Fruit fly (Drosophila melanogaster): ENCODE results near the gene CG42536.
A peak's percentile ranks its signal among the peaks of the same experiment; 100 is the strongest.

Gene CG42536

dm6 chr3L:10648431-10648830, 18.6 kb upstream of the CG42536 start:
- TF ChIP-seq CG15710 (tag; optimal IDR thresholded peaks at IDR 0.05) (peak; percentile 39), EcR (GFP tag; optimal IDR thresholded peaks at IDR 0.05) (no peak), CG32121 (GFP tag; IDR thresholded peaks at IDR 0.05) (peak; percentile 47), Ets98B (GFP tag; IDR thresholded peaks at IDR 0.05) (peak; percentile 62), rn (GFP tag; IDR thresholded peaks at IDR 0.05) (no peak), CG4496 (GFP tag; IDR thresholded peaks at IDR 0.05) (peak; percentile 70; the same call in 2 of the 3 replicates), Pif1B (GFP tag; optimal IDR thresholded peaks at IDR 0.05) (peak; percentile 35), Snoo (tag; optimal IDR thresholded peaks at IDR 0.05) (no peak), CG8159 (tag; optimal IDR thresholded peaks at IDR 0.05) (no peak), CG34367 (tag; optimal IDR thresholded peaks at IDR 0.05) (peak; percentile 48), CG13204 (GFP tag; optimal IDR thresholded peaks at IDR 0.05) (no peak), gl (tag; optimal IDR thresholded peaks at IDR 0.05) (peak; percentile 15), CG14655 (GFP tag; optimal IDR thresholded peaks at IDR 0.05) (peak; percentile 45), CG12605 (GFP tag; IDR thresholded peaks at IDR 0.05) (peak; percentile 51; the same call in 1 of the 2 replicates), D1 (tag; optimal IDR thresholded peaks at IDR 0.05) (no peak), fd96Ca (GFP tag; IDR thresholded peaks at IDR 0.05) (0 out of 3 replicates have a peak, but pooled peaks have one; percentile 51), Pif1A (GFP tag; optimal IDR thresholded peaks at IDR 0.05) (peak; percentile 63), CG17806 (tag; optimal IDR thresholded peaks at IDR 0.05) (peak; percentile 50), CG10348 (GFP tag; IDR thresholded peaks at IDR 0.05) (no peak), CG9948 (tag; optimal IDR thresholded peaks at IDR 0.05) (peak; percentile 22), CG8301 (tag; optimal IDR thresholded peaks at IDR 0.05) (peak; percentile 53)

DNA sequence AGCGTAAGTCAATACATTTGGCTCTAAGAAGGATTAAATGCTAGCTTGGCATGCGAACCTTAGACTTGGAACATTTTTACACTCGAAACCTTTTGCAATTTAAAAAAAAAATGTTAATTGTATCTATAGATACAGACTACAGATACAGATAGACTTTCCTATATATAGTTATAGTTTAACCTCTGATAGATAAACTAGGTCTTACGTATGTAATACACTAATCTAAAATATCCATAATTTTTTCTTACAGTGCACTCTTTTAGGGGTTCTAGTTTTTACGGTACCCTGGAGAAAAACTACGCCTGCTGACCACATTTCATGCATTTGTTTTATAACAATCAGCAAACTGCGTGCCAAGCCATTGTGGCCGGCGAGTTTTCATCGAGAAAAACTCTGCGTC, 17.3 kb upstream of the CG42536 start:
- no peak for TF ChIP-seq CG8159 (tag; optimal IDR thresholded peaks at IDR 0.05)
- no peak for TF ChIP-seq Ets98B (GFP tag; IDR thresholded peaks at IDR 0.05)
- TF ChIP-seq CG4496 (GFP tag; IDR thresholded peaks at IDR 0.05) = no peak
- no peak for TF ChIP-seq Pif1B (GFP tag; optimal IDR thresholded peaks at IDR 0.05)
- no peak for TF ChIP-seq EcR (GFP tag; optimal IDR thresholded peaks at IDR 0.05)
- no peak for TF ChIP-seq CG17806 (tag; optimal IDR thresholded peaks at IDR 0.05)
- no peak for TF ChIP-seq CG10348 (GFP tag; IDR thresholded peaks at IDR 0.05)

dm6 chr3L:10645965-10646364, 16.1 kb upstream of the CG42536 start:
- TF ChIP-seq CG4496 (GFP tag; IDR thresholded peaks at IDR 0.05) (0 out of 3 replicates have a peak, but pooled peaks have one; percentile 54), D1 (tag; optimal IDR thresholded peaks at IDR 0.05) (no peak), CG10348 (GFP tag; IDR thresholded peaks at IDR 0.05) (no peak)

dm6 chr3L:10643228-10643627, 13.4 kb upstream of the CG42536 start, which contains the start of gene CG14153:
CG14153 (plus strand) TSS chr3L:10643528.
- TF ChIP-seq D1 (tag; optimal IDR thresholded peaks at IDR 0.05) (no peak), Pif1A (GFP tag; optimal IDR thresholded peaks at IDR 0.05) (no peak), CG12605 (GFP tag; IDR thresholded peaks at IDR 0.05) (no peak), CG34367 (tag; optimal IDR thresholded peaks at IDR 0.05) (no peak)

- TF ChIP-seq Pif1B (GFP tag; optimal IDR thresholded peaks at IDR 0.05) (no peak), D1 (tag; optimal IDR thresholded peaks at IDR 0.05) (no peak), gl (tag; optimal IDR thresholded peaks at IDR 0.05) (no peak), CG17806 (tag; optimal IDR thresholded peaks at IDR 0.05) (no peak), Pif1A (GFP tag; optimal IDR thresholded peaks at IDR 0.05) (no peak), CG15710 (tag; optimal IDR thresholded peaks at IDR 0.05) (no peak), CG12605 (GFP tag; IDR thresholded peaks at IDR 0.05) (no peak), fd96Ca (GFP tag; IDR thresholded peaks at IDR 0.05) (no peak), CG32121 (GFP tag; IDR thresholded peaks at IDR 0.05) (no peak), CG13204 (GFP tag; optimal IDR thresholded peaks at IDR 0.05) (no peak), CG10348 (GFP tag; IDR thresholded peaks at IDR 0.05) (no peak), CG14655 (GFP tag; optimal IDR thresholded peaks at IDR 0.05) (no peak), CG4496 (GFP tag; IDR thresholded peaks at IDR 0.05) (no peak)
Observed at dm6 chr3L:10641589-10641988, 11.7 kb upstream of the CG42536 start, which contains the start of gene CG14154. CG14154 (plus strand) TSS chr3L:10641889.

DNA sequence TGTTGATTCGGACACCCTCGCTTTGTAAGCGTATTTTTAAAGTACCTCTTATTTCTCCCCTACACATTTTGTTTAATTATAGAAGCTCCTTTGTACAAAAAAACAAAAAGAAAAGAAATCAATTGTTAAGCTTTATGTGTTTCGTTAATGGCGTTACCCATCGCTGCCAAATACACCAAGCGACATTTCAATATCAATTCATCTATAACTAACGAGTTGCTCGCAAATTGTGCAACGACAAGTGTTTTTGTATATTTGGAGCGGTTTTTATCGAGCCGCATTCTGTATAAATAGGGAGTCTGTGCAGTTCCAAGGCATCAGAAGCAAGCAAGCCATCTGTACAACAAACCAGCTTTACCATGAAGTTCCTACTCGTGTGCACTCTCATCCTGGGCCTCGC, 9.6 kb upstream of the CG42536 start, which contains the start of gene CG18628:
CG18628 (plus strand) TSS at position 301 of the 400 bp plus-strand sequence.
- TF ChIP-seq CG8301 (tag; optimal IDR thresholded peaks at IDR 0.05) (no peak), CG9948 (tag; optimal IDR thresholded peaks at IDR 0.05) (no peak)

dm6 chr3L:10637819-10638218, 8.0 kb upstream of the CG42536 start, which contains the start of gene Cnep1r2:
Cnep1r2 (plus strand) TSS chr3L:10638146.
- TF ChIP-seq CG14655 (GFP tag; optimal IDR thresholded peaks at IDR 0.05) (peak; percentile 92), CG9948 (tag; optimal IDR thresholded peaks at IDR 0.05) (peak; percentile 95), CG8301 (tag; optimal IDR thresholded peaks at IDR 0.05) (peak; percentile 87), CG34367 (tag; optimal IDR thresholded peaks at IDR 0.05) (peak; percentile 86), CG12605 (GFP tag; IDR thresholded peaks at IDR 0.05) (peak; percentile 76), rn (GFP tag; IDR thresholded peaks at IDR 0.05) (peak; percentile 85), Snoo (tag; optimal IDR thresholded peaks at IDR 0.05) (peak; percentile 93), CG32121 (GFP tag; IDR thresholded peaks at IDR 0.05) (peak; percentile 91), CG15710 (tag; optimal IDR thresholded peaks at IDR 0.05) (peak; percentile 97), CG8159 (tag; optimal IDR thresholded peaks at IDR 0.05) (peak; percentile 97), fd96Ca (GFP tag; IDR thresholded peaks at IDR 0.05) (peak; percentile 86), EcR (GFP tag; optimal IDR thresholded peaks at IDR 0.05) (no peak), CG4496 (GFP tag; IDR thresholded peaks at IDR 0.05) (peak; percentile 94), Ets98B (GFP tag; IDR thresholded peaks at IDR 0.05) (peak; percentile 85), D1 (tag; optimal IDR thresholded peaks at IDR 0.05) (peak; percentile 84), Pif1A (GFP tag; optimal IDR thresholded peaks at IDR 0.05) (no peak), Pif1B (GFP tag; optimal IDR thresholded peaks at IDR 0.05) (peak; percentile 86), CG13204 (GFP tag; optimal IDR thresholded peaks at IDR 0.05) (no peak), CG10348 (GFP tag; IDR thresholded peaks at IDR 0.05) (peak; percentile 74; the same call in 1 of the 2 replicates), CG17806 (tag; optimal IDR thresholded peaks at IDR 0.05) (peak; percentile 95), gl (tag; optimal IDR thresholded peaks at IDR 0.05) (peak; percentile 65)

All from whole organism, pupa.